Worm (Caenorhabditis elegans) whole organism, midembryonic: Measurements from ENCODE around the gene K12D9.1.

ENCODE experiments used
- T22C8.4 ChIP-seq: fragments of 200-800 bp; sonication (Bioruptor generic); IDR thresholded peaks from 2 replicates; pipeline ENCODE4 v1.3.6; 2022; ENCODE audit warnings: missing genetic modification characterization, missing compliant biosample characterization
- cog-1 ChIP-seq: sonication (generic microtip); optimal IDR thresholded peaks from 2 replicates; lab custom pipeline; 2016; ENCODE audit warnings: missing genetic modification characterization, missing compliant biosample characterization
- flt-1 ChIP-seq: fragments of 200-800 bp; sonication (Bioruptor generic); IDR thresholded peaks from 2 replicates; pipeline ENCODE4 v1.3.6; 2022; ENCODE audit warnings: missing genetic modification characterization, missing compliant biosample characterization
- klf-2 ChIP-seq: fragments of 200-800 bp; sonication (Bioruptor generic); conservative IDR thresholded peaks from 2 replicates; pipeline ENCODE4 v1.3.6; 2022; ENCODE audit warnings: missing genetic modification reagents, missing genetic modification characterization, missing compliant biosample characterization
- med-1 ChIP-seq: sonication (generic microtip); optimal IDR thresholded peaks from 2 replicates; lab custom pipeline; 2017; ENCODE audit warnings: missing genetic modification characterization, mild to moderate bottlenecking, missing compliant biosample characterization, antibody characterized with exemption, missing genetic modification reagents; ENCODE audit not compliant: insufficient read depth
- ztf-23 ChIP-seq: fragments of 200-800 bp; sonication (Bioruptor generic); IDR thresholded peaks from 2 replicates; pipeline ENCODE4 v1.3.6; 2022; ENCODE audit warnings: missing genetic modification reagents, missing genetic modification characterization, missing compliant biosample characterization

DNA sequence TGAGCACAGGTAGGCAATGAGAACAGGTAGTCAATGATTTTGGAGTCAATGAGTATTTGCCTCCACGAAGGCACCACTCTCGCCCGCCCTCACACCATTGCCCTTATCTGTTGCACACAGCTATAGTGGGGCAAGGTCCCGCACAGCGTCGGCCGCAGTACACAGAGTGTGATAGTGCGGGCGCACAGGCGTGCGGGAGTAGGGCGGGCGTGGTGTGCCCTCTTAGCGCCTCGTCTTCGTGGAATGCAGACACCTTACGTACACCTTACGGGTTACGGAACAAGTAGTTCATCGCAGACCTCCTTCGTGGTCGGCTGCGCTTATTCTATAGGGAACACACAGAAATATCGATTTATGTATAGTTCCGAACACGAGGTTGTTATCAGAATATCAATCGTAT is 3.6 kb downstream of the K12D9.1 start:
- TF ChIP-seq flt-1 = no peak
- no peak for TF ChIP-seq T22C8.4 (GFP tag; lab: Robert Waterston, UW)
- TF ChIP-seq klf-2 (GFP tag; lab: Robert Waterston, UW) = no peak
- no peak for TF ChIP-seq cog-1
- no peak for TF ChIP-seq med-1 (GFP tag; lab: Kevin White, UChicago)
- TF ChIP-seq ztf-23 = no peak
